Worm (Caenorhabditis elegans) whole organism, mixed stage, embryonic: Measurements from ENCODE around the gene C18H7.11.

ENCODE experiments used
- M03D4.4 ChIP-seq: sonication (generic microtip); optimal IDR thresholded peaks from 2 replicates; lab custom pipeline; 2017; ENCODE audit warnings: mild to moderate bottlenecking, missing genetic modification characterization, missing compliant biosample characterization
- bed-3 ChIP-seq: fragments of 200-800 bp; sonication (Bioruptor generic); optimal IDR thresholded peaks from 3 replicates; lab custom pipeline; 2018; ENCODE audit warnings: mild to moderate bottlenecking, missing genetic modification characterization, moderate library complexity, missing compliant biosample characterization
- blmp-1 ChIP-seq: fragments of 150-350 bp; optimal IDR thresholded peaks from 2 replicates; lab custom pipeline; 2014; ENCODE audit warnings: missing biosample characterization, missing genetic modification characterization
- ceh-39 ChIP-seq: fragments of 150-350 bp; optimal IDR thresholded peaks from 2 replicates; lab custom pipeline; 2014; ENCODE audit warnings: missing biosample characterization, missing genetic modification characterization
- ceh-43 ChIP-seq: fragments of 200-800 bp; sonication (Bioruptor generic); optimal IDR thresholded peaks from 2 replicates; lab custom pipeline; 2018; ENCODE audit warnings: mild to moderate bottlenecking, missing genetic modification characterization, moderate library complexity, missing compliant biosample characterization
- ceh-83 ChIP-seq: fragments of 200-800 bp; sonication (Bioruptor generic); optimal IDR thresholded peaks from 2 replicates; lab custom pipeline; 2018; ENCODE audit warnings: mild to moderate bottlenecking, missing genetic modification characterization, missing compliant biosample characterization
- ces-1 ChIP-seq: fragments of 150-350 bp; optimal IDR thresholded peaks from 2 replicates; lab custom pipeline; 2014; ENCODE audit warnings: missing biosample characterization, missing genetic modification reagents, missing genetic modification characterization
- cnd-1 ChIP-seq: fragments of 200-800 bp; sonication (Bioruptor generic); optimal IDR thresholded peaks from 2 replicates; lab custom pipeline; 2018; ENCODE audit warnings: mild to moderate bottlenecking, missing genetic modification characterization, missing compliant biosample characterization
- drap-1 ChIP-seq: fragments of 200-800 bp; sonication (Bioruptor generic); optimal IDR thresholded peaks from 3 replicates; lab custom pipeline; 2018; ENCODE audit warnings: mild to moderate bottlenecking, missing genetic modification characterization, missing compliant biosample characterization
- elt-1 ChIP-seq: sonication (generic microtip); optimal IDR thresholded peaks from 2 replicates; lab custom pipeline; 2017; ENCODE audit warnings: missing genetic modification characterization, mild to moderate bottlenecking, missing compliant biosample characterization, antibody characterized with exemption, moderate library complexity, borderline replicate concordance; ENCODE audit not compliant: insufficient read depth
- flh-1 ChIP-seq: fragments of 200-800 bp; sonication (Bioruptor generic); optimal IDR thresholded peaks from 2 replicates; lab custom pipeline; 2018; ENCODE audit warnings: mild to moderate bottlenecking, missing genetic modification characterization, moderate library complexity, missing compliant biosample characterization
- ham-2 ChIP-seq: fragments of 200-800 bp; sonication (Bioruptor generic); optimal IDR thresholded peaks from 2 replicates; lab custom pipeline; 2018; ENCODE audit warnings: mild to moderate bottlenecking, missing genetic modification characterization, missing compliant biosample characterization
- hlh-1 ChIP-seq: fragments of 150-350 bp; optimal IDR thresholded peaks from 2 replicates; lab custom pipeline; 2014; ENCODE audit warnings: missing biosample characterization, missing genetic modification reagents, missing genetic modification characterization
- lin-13 ChIP-seq: fragments of 150-350 bp; optimal IDR thresholded peaks from 2 replicates; lab custom pipeline; 2014; ENCODE audit warnings: missing biosample characterization, missing genetic modification characterization
- lin-32 ChIP-seq: fragments of 200-800 bp; sonication (Bioruptor generic); optimal IDR thresholded peaks from 2 replicates; lab custom pipeline; 2018; ENCODE audit warnings: mild to moderate bottlenecking, missing genetic modification characterization, missing compliant biosample characterization
- lsy-2 ChIP-seq: fragments of 150-350 bp; optimal IDR thresholded peaks from 2 replicates; lab custom pipeline; 2014; ENCODE audit warnings: missing biosample characterization, missing genetic modification characterization
- mls-2 ChIP-seq: sonication (generic microtip); optimal IDR thresholded peaks from 2 replicates; lab custom pipeline; 2016; ENCODE audit warnings: mild to moderate bottlenecking, missing genetic modification characterization, moderate library complexity, missing compliant biosample characterization
- nhr-12 ChIP-seq: fragments of 150-350 bp; optimal IDR thresholded peaks from 2 replicates; lab custom pipeline; 2014; ENCODE audit warnings: missing biosample characterization, missing genetic modification characterization
- nhr-237 ChIP-seq: fragments of 150-350 bp; optimal IDR thresholded peaks from 2 replicates; lab custom pipeline; 2014; ENCODE audit warnings: missing biosample characterization, missing genetic modification characterization
- nhr-28 ChIP-seq: fragments of 150-350 bp; optimal IDR thresholded peaks from 2 replicates; lab custom pipeline; 2014; ENCODE audit warnings: missing biosample characterization, missing genetic modification characterization
- nhr-76 ChIP-seq: sonication (generic microtip); optimal IDR thresholded peaks from 2 replicates; lab custom pipeline; 2017; ENCODE audit warnings: missing biosample characterization, missing genetic modification characterization
- pha-4 ChIP-seq: fragments of 150-350 bp; optimal IDR thresholded peaks from 2 replicates; lab custom pipeline; 2018; ENCODE audit warnings: missing biosample characterization, missing genetic modification reagents, missing genetic modification characterization
- sem-2 ChIP-seq: fragments of 200-800 bp; sonication (Bioruptor generic); optimal IDR thresholded peaks from 2 replicates; lab custom pipeline; 2018; ENCODE audit warnings: mild to moderate bottlenecking, missing genetic modification characterization, missing compliant biosample characterization
- snpc-4 ChIP-seq: fragments of 150-350 bp; optimal IDR thresholded peaks from 2 replicates; lab custom pipeline; 2014; ENCODE audit warnings: missing biosample characterization, missing genetic modification characterization
- sptf-1 ChIP-seq: sonication (generic microtip); optimal IDR thresholded peaks from 2 replicates; lab custom pipeline; 2017; ENCODE audit warnings: mild to moderate bottlenecking, missing genetic modification characterization, moderate library complexity, missing compliant biosample characterization
- tbx-8 ChIP-seq: fragments of 200-800 bp; sonication (Bioruptor generic); optimal IDR thresholded peaks from 2 replicates; lab custom pipeline; 2018; ENCODE audit warnings: mild to moderate bottlenecking, missing genetic modification characterization, moderate library complexity, missing compliant biosample characterization
- unc-120 ChIP-seq: sonication (generic microtip); optimal IDR thresholded peaks from 2 replicates; lab custom pipeline; 2017; ENCODE audit warnings: missing genetic modification characterization, missing compliant biosample characterization; ENCODE audit not compliant: poor library complexity, severe bottlenecking
- unc-39 ChIP-seq: fragments of 150-350 bp; optimal IDR thresholded peaks from 2 replicates; lab custom pipeline; 2014; ENCODE audit warnings: missing biosample characterization, missing genetic modification characterization
- zip-8 ChIP-seq: fragments of 150-350 bp; optimal IDR thresholded peaks from 2 replicates; lab custom pipeline; 2014; ENCODE audit warnings: missing biosample characterization, missing genetic modification characterization
- ztf-11 ChIP-seq: fragments of 150-350 bp; optimal IDR thresholded peaks from 2 replicates; lab custom pipeline; 2014; ENCODE audit warnings: missing biosample characterization, missing genetic modification characterization

Gene C18H7.11

DNA sequence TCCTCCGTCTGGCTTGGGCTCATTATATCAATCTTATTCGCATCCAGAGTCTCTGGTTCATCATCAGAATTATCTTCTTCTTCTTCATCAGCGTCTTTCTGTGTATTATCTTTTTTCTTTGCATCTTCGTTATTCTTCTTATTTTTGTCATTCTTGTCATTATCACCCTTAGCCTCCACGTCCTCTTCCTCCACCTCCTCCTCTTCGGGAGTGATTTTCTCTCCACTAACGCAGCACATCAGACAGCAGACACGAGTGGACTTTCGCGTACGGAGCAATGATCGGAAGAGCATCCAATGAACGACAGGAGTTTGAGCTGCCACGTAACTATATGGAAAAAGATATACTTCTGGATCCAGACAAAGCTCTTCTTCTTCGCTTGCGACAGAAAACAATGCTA lies 12.7 kb upstream of the C18H7.11 start:
- TF ChIP-seq flh-1 (GFP tag; lab: Kevin White, UChicago): no peak
- TF ChIP-seq bed-3 (GFP tag; lab: Kevin White, UChicago): no peak
- no peak for TF ChIP-seq ham-2 (GFP tag; lab: Kevin White, UChicago)
- TF ChIP-seq ceh-43 (GFP tag; lab: Kevin White, UChicago): no peak
- TF ChIP-seq unc-39 (tag; lab: Kevin White, UChicago): no peak

ce11 chrIV:587729-588128 lies 9.0 kb upstream of the C18H7.11 start, which contains the start of gene C18H7.12:
Gene C18H7.12 (minus strand): TSS chrIV:587829.
- TF ChIP-seq ces-1 (GFP tag; lab: Kevin White, UChicago) (no peak), nhr-237 (tag; lab: Kevin White, UChicago) (no peak), ceh-83 (GFP tag; lab: Kevin White, UChicago) (no peak), lsy-2 (tag; lab: Kevin White, UChicago) (no peak), sptf-1 (tag; lab: Kevin White, UChicago) (no peak), nhr-28 (no peak), ceh-43 (GFP tag; lab: Kevin White, UChicago) (no peak), ztf-11 (tag; lab: Kevin White, UChicago) (no peak), mls-2 (tag; lab: Kevin White, UChicago) (no peak), M03D4.4 (tag; lab: Kevin White, UChicago) (no peak), drap-1 (GFP tag; lab: Kevin White, UChicago) (no peak), blmp-1 (tag; lab: Kevin White, UChicago) (no peak), lin-32 (GFP tag; lab: Kevin White, UChicago) (no peak), sem-2 (no peak), ceh-39 (no peak)

DNA sequence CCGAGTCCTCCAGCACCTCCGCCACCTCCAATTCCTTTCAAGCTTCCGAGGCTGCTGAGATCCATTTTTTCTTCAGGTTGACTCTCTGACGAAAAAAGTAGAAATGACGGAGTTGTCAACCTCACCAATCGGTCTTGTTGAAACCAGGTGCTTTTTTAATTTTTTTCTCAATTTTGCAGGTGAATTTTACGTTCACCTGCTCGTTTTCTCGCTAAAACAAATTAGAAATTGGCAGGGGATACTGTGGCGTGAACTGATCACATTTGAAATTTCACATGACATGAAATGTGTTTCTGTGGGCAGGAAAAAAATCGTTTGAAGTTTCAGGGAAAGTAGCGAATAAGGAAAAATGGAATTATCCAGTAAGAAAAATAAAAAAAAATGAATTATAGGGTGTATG lies 4.3 kb upstream of the C18H7.11 start, which contains the start of gene C18H7.6:
C18H7.6 (minus strand) TSS at position 104 of the 400 bp plus-strand sequence.
- TF ChIP-seq pha-4 (tag; lab: Kevin White, UChicago) (no peak), bed-3 (GFP tag; lab: Kevin White, UChicago) (no peak), ceh-83 (GFP tag; lab: Kevin White, UChicago) (no peak), nhr-237 (tag; lab: Kevin White, UChicago) (no peak), sptf-1 (tag; lab: Kevin White, UChicago) (no peak), flh-1 (GFP tag; lab: Kevin White, UChicago) (no peak), hlh-1 (tag; lab: Kevin White, UChicago) (no peak), drap-1 (GFP tag; lab: Kevin White, UChicago) (no peak), tbx-8 (GFP tag; lab: Kevin White, UChicago) (no peak), lin-32 (GFP tag; lab: Kevin White, UChicago) (no peak), lin-13 (no peak), lsy-2 (tag; lab: Kevin White, UChicago) (no peak)

- no peak for TF ChIP-seq ham-2 (GFP tag; lab: Kevin White, UChicago)
- TF ChIP-seq nhr-12 (tag; lab: Kevin White, UChicago): no peak
- TF ChIP-seq blmp-1 (tag; lab: Kevin White, UChicago): no peak
- TF ChIP-seq unc-120: no peak
- no peak for TF ChIP-seq nhr-76
- no peak for TF ChIP-seq lin-13
- TF ChIP-seq tbx-8 (GFP tag; lab: Kevin White, UChicago): no peak
- no peak for TF ChIP-seq mls-2 (tag; lab: Kevin White, UChicago)
- no peak for TF ChIP-seq sptf-1 (tag; lab: Kevin White, UChicago)
- no peak for TF ChIP-seq ces-1 (GFP tag; lab: Kevin White, UChicago)
- TF ChIP-seq cnd-1 (tag; lab: Kevin White, UChicago): no peak
- no peak for TF ChIP-seq nhr-237 (tag; lab: Kevin White, UChicago)
- no peak for TF ChIP-seq snpc-4 (tag; lab: Kevin White, UChicago)
- no peak for TF ChIP-seq zip-8 (tag; lab: Kevin White, UChicago)
- no peak for TF ChIP-seq pha-4 (tag; lab: Kevin White, UChicago)
- no peak for TF ChIP-seq elt-1
- TF ChIP-seq bed-3 (GFP tag; lab: Kevin White, UChicago): no peak
- TF ChIP-seq, all 35 proteins: peak for 0
Observed at ce11 chrIV:593029-593428, 3.7 kb upstream of the C18H7.11 start, which contains the start of gene C18H7.4. Gene C18H7.4 (plus strand): TSS chrIV:593329.

DNA sequence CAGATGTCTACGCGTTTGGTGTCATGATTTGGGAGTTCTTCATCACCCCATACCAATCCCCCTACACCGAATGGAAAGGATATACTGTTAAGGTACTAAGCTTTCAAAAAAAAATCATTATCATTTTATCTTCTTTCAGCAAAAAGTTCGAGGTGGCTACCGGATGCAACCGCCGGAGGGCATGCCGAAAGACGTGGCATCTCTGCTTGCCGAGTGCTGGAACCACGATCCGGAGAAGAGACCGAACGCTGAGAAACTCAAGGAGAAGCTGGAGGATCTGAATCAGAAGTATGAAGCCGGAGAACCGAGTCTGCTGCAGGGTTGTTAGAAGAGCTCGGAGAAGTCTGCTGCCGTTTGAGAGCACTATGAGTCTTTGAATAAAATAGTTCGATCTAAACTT lies 1.9 kb upstream of the C18H7.11 start:
- no peak for TF ChIP-seq ztf-11 (tag; lab: Kevin White, UChicago)
- TF ChIP-seq mls-2 (tag; lab: Kevin White, UChicago): no peak
